Fruit fly (Drosophila melanogaster) whole organism, prepupa: Measurements from ENCODE around the gene RpS14a.

Experiments
- Blimp-1 ChIP-seq: fragments of 200-800 bp; sonication (Bioruptor generic); optimal IDR thresholded peaks from 3 replicates; lab custom pipeline; 2017; ENCODE audit warnings: missing biosample characterization, missing genetic modification characterization, mild to moderate bottlenecking, moderate library complexity, missing genetic modification reagents
- CG10631 ChIP-seq: fragments of 200-800 bp; sonication (Bioruptor generic); optimal IDR thresholded peaks from 2 replicates; lab custom pipeline; 2016; ENCODE audit warnings: missing biosample characterization, missing genetic modification characterization
- CG10669 ChIP-seq: fragments of 200-800 bp; sonication (Bioruptor generic); optimal IDR thresholded peaks from 3 replicates; lab custom pipeline; 2018; ENCODE audit warnings: missing biosample characterization, mild to moderate bottlenecking, missing genetic modification characterization, moderate library complexity
- CG11294 ChIP-seq: fragments of 200-800 bp; sonication (Bioruptor generic); IDR thresholded peaks from 2 replicates; pipeline ENCODE4 v1.3.6; 2022; ENCODE audit warnings: missing biosample characterization, missing genetic modification characterization
- CG11762 ChIP-seq: fragments of 200-800 bp; sonication (Bioruptor generic); optimal IDR thresholded peaks from 3 replicates; lab custom pipeline; 2016; ENCODE audit warnings: missing biosample characterization, missing genetic modification characterization; ENCODE audit not compliant: insufficient read depth
- CG11902 ChIP-seq: fragments of 200-800 bp; sonication (Bioruptor generic); optimal IDR thresholded peaks from 3 replicates; lab custom pipeline; 2016; ENCODE audit warnings: missing biosample characterization, missing genetic modification characterization
- CG15336 ChIP-seq: fragments of 200-800 bp; sonication (Bioruptor generic); IDR thresholded peaks from 2 replicates; pipeline ENCODE4 v1.3.6; 2022; ENCODE audit warnings: missing biosample characterization, missing genetic modification characterization
- CG3032 ChIP-seq: fragments of 200-800 bp; optimal IDR thresholded peaks from 2 replicates; lab custom pipeline; 2019; ENCODE audit warnings: missing biosample characterization, mild to moderate bottlenecking, missing genetic modification characterization, moderate library complexity
- CG32006 ChIP-seq: fragments of 200-800 bp; sonication (Bioruptor generic); optimal IDR thresholded peaks from 3 replicates; lab custom pipeline; 2017; ENCODE audit warnings: missing biosample characterization, mild to moderate bottlenecking, missing genetic modification characterization
- CG34406 ChIP-seq: fragments of 200-800 bp; sonication (Bioruptor generic); optimal IDR thresholded peaks from 3 replicates; lab custom pipeline; 2016; ENCODE audit warnings: missing biosample characterization, missing genetic modification characterization
- CG4318 ChIP-seq: fragments of 200-800 bp; sonication (Bioruptor generic); optimal IDR thresholded peaks from 3 replicates; lab custom pipeline; 2017; ENCODE audit warnings: missing biosample characterization, mild to moderate bottlenecking, missing genetic modification characterization
- CG6163 ChIP-seq: fragments of 200-800 bp; sonication (Bioruptor generic); IDR thresholded peaks from 3 replicates; pipeline ENCODE4 v1.3.6; 2022; ENCODE audit warnings: missing biosample characterization, missing genetic modification characterization
- CG6276 ChIP-seq: fragments of 200-800 bp; sonication (Bioruptor generic); optimal IDR thresholded peaks from 2 replicates; lab custom pipeline; 2017; ENCODE audit warnings: missing biosample characterization, mild to moderate bottlenecking, missing genetic modification characterization
- CG6792 ChIP-seq: fragments of 200-800 bp; sonication (Bioruptor generic); optimal IDR thresholded peaks from 3 replicates; lab custom pipeline; 2016; ENCODE audit warnings: missing biosample characterization, missing genetic modification characterization
- CG6808 ChIP-seq: fragments of 200-800 bp; sonication (Bioruptor generic); optimal IDR thresholded peaks from 3 replicates; lab custom pipeline; 2017; ENCODE audit warnings: missing biosample characterization, missing genetic modification characterization, mild to moderate bottlenecking, moderate library complexity, missing genetic modification reagents
- CG6854 ChIP-seq: fragments of 200-800 bp; sonication (Bioruptor generic); optimal IDR thresholded peaks from 2 replicates; lab custom pipeline; 2017; ENCODE audit warnings: missing biosample characterization, mild to moderate bottlenecking, missing genetic modification characterization
- CG8119 ChIP-seq: fragments of 200-800 bp; sonication (Bioruptor generic); IDR thresholded peaks from 3 replicates; pipeline ENCODE4 v1.3.6; 2022; ENCODE audit warnings: missing biosample characterization, missing genetic modification characterization
- CG8319 ChIP-seq: fragments of 200-800 bp; sonication (Bioruptor generic); optimal IDR thresholded peaks from 3 replicates; lab custom pipeline; 2016; ENCODE audit warnings: missing biosample characterization, missing genetic modification characterization
- CG8632 ChIP-seq: fragments of 200-800 bp; sonication (Bioruptor generic); optimal IDR thresholded peaks from 3 replicates; lab custom pipeline; 2016; ENCODE audit warnings: missing biosample characterization, missing genetic modification characterization
- CG9139 ChIP-seq: fragments of 200-800 bp; sonication (Bioruptor generic); optimal IDR thresholded peaks from 3 replicates; lab custom pipeline; 2017; ENCODE audit warnings: missing biosample characterization, mild to moderate bottlenecking, missing genetic modification characterization
- Eip75B ChIP-seq: fragments of 200-800 bp; sonication (Bioruptor generic); optimal IDR thresholded peaks from 3 replicates; lab custom pipeline; 2016; ENCODE audit warnings: missing biosample characterization, missing genetic modification characterization
- Eip78C ChIP-seq: fragments of 200-800 bp; sonication (Bioruptor generic); peaks from one replicate; lab custom pipeline; 2016; ENCODE audit warnings: missing biosample characterization, missing genetic modification characterization
- Eip93F ChIP-seq: fragments of 200-800 bp; sonication (Bioruptor generic); optimal IDR thresholded peaks from 2 replicates; lab custom pipeline; 2016; ENCODE audit warnings: missing biosample characterization, mild to moderate bottlenecking, missing genetic modification characterization
- Ets21C ChIP-seq: fragments of 200-800 bp; sonication (Bioruptor generic); optimal IDR thresholded peaks from 3 replicates; lab custom pipeline; 2016; ENCODE audit warnings: missing biosample characterization, missing genetic modification characterization
- Ets96B ChIP-seq: fragments of 200-800 bp; optimal IDR thresholded peaks from 2 replicates; lab custom pipeline; 2019; ENCODE audit warnings: missing biosample characterization, mild to moderate bottlenecking, missing genetic modification characterization, moderate library complexity
- Hr38 ChIP-seq: sonication (Bioruptor generic); optimal IDR thresholded peaks from 2 replicates; lab custom pipeline; 2016; ENCODE audit warnings: missing biosample characterization, missing genetic modification characterization
- Hr39 ChIP-seq: fragments of 200-800 bp; sonication (Bioruptor generic); optimal IDR thresholded peaks from 2 replicates; lab custom pipeline; 2016; ENCODE audit warnings: missing biosample characterization, missing genetic modification characterization
- Hr4 ChIP-seq: fragments of 200-800 bp; sonication (Bioruptor generic); optimal IDR thresholded peaks from 3 replicates; lab custom pipeline; 2016; ENCODE audit warnings: missing biosample characterization, missing genetic modification characterization
- Met ChIP-seq: fragments of 200-800 bp; sonication (Bioruptor generic); optimal IDR thresholded peaks from 3 replicates; lab custom pipeline; 2016; ENCODE audit warnings: missing biosample characterization, missing genetic modification characterization
- OdsH ChIP-seq: fragments of 200-800 bp; sonication (Bioruptor generic); optimal IDR thresholded peaks from 3 replicates; lab custom pipeline; 2016; ENCODE audit warnings: missing biosample characterization, missing genetic modification characterization
- Sox102F ChIP-seq: fragments of 200-800 bp; sonication (Bioruptor generic); optimal IDR thresholded peaks from 2 replicates; lab custom pipeline; 2016; ENCODE audit warnings: missing biosample characterization, mild to moderate bottlenecking, missing genetic modification characterization
- Sox14 ChIP-seq: fragments of 200-800 bp; sonication (Bioruptor generic); optimal IDR thresholded peaks from 3 replicates; lab custom pipeline; 2016; ENCODE audit warnings: missing biosample characterization, missing genetic modification characterization
- Sox15 ChIP-seq: fragments of 200-800 bp; sonication (Bioruptor generic); optimal IDR thresholded peaks from 3 replicates; lab custom pipeline; 2016; ENCODE audit warnings: missing biosample characterization, missing genetic modification characterization
- achi ChIP-seq: fragments of 200-800 bp; sonication (Bioruptor generic); optimal IDR thresholded peaks from 3 replicates; lab custom pipeline; 2016; ENCODE audit warnings: missing biosample characterization, missing genetic modification characterization
- acj6 ChIP-seq: fragments of 200-800 bp; sonication (Bioruptor generic); optimal IDR thresholded peaks from 3 replicates; lab custom pipeline; 2016; ENCODE audit warnings: missing biosample characterization, missing genetic modification characterization
- dac ChIP-seq: fragments of 200-800 bp; sonication (Bioruptor generic); optimal IDR thresholded peaks from 2 replicates; lab custom pipeline; 2017; ENCODE audit warnings: missing biosample characterization, mild to moderate bottlenecking, missing genetic modification characterization
- dsx ChIP-seq: fragments of 200-800 bp; optimal IDR thresholded peaks from 3 replicates; lab custom pipeline; 2019; ENCODE audit warnings: missing biosample characterization, mild to moderate bottlenecking, missing genetic modification characterization, moderate library complexity; ENCODE audit not compliant: poor library complexity, severe bottlenecking
- eg ChIP-seq: fragments of 200-800 bp; sonication (Bioruptor generic); IDR thresholded peaks from 3 replicates; pipeline ENCODE4 v1.3.6; 2022; ENCODE audit warnings: missing biosample characterization, missing genetic modification characterization
- esn ChIP-seq: fragments of 200-800 bp; sonication (Bioruptor generic); optimal IDR thresholded peaks from 2 replicates; lab custom pipeline; 2016; ENCODE audit warnings: missing biosample characterization, mild to moderate bottlenecking, missing genetic modification characterization, moderate library complexity
- fd85E ChIP-seq: fragments of 200-800 bp; sonication (Bioruptor generic); optimal IDR thresholded peaks from 3 replicates; lab custom pipeline; 2016; ENCODE audit warnings: missing biosample characterization, missing genetic modification characterization
- fkh ChIP-seq: fragments of 200-800 bp; sonication (Bioruptor generic); optimal IDR thresholded peaks from 3 replicates; lab custom pipeline; 2017; ENCODE audit warnings: missing biosample characterization, mild to moderate bottlenecking, missing genetic modification characterization, moderate library complexity
- lz ChIP-seq: fragments of 200-800 bp; sonication (Bioruptor generic); optimal IDR thresholded peaks from 3 replicates; lab custom pipeline; 2016; ENCODE audit warnings: missing biosample characterization, missing genetic modification characterization
- net ChIP-seq: fragments of 200-800 bp; sonication (Bioruptor generic); optimal IDR thresholded peaks from 3 replicates; lab custom pipeline; 2016; ENCODE audit warnings: missing biosample characterization, missing genetic modification characterization
- pdm3 ChIP-seq: fragments of 200-800 bp; sonication (Bioruptor generic); optimal IDR thresholded peaks from 3 replicates; lab custom pipeline; 2016; ENCODE audit warnings: missing biosample characterization, missing genetic modification characterization
- salr ChIP-seq, 2 experiments: fragments of 200-800 bp; sonication (Bioruptor generic); optimal IDR thresholded peaks; 3 replicates each; lab custom pipeline; 2016 to 2018; ENCODE audit warnings: missing biosample characterization in 2 of 2, missing genetic modification characterization in 2 of 2, mild to moderate bottlenecking in 1 of 2
- spab ChIP-seq: fragments of 200-800 bp; sonication (Bioruptor generic); optimal IDR thresholded peaks from 2 replicates; lab custom pipeline; 2017; ENCODE audit warnings: missing biosample characterization, mild to moderate bottlenecking, missing genetic modification characterization, missing genetic modification reagents
- ss ChIP-seq, 2 experiments: fragments of 200-800 bp; sonication (Bioruptor generic); optimal IDR thresholded peaks; 2 replicates in 1 of 2; 3 replicates in 1 of 2; lab custom pipeline; 2017 to 2018; ENCODE audit warnings: mild to moderate bottlenecking in 2 of 2, missing biosample characterization in 2 of 2, missing genetic modification characterization in 2 of 2, moderate library complexity in 1 of 2
- svp ChIP-seq: fragments of 200-800 bp; sonication (Bioruptor generic); peaks from one replicate; lab custom pipeline; 2016; ENCODE audit warnings: missing biosample characterization, missing genetic modification characterization
- topi ChIP-seq: fragments of 200-800 bp; sonication (Bioruptor generic); optimal IDR thresholded peaks from 3 replicates; lab custom pipeline; 2016; ENCODE audit warnings: missing biosample characterization, missing genetic modification characterization
- vri ChIP-seq: fragments of 200-800 bp; sonication (Bioruptor generic); optimal IDR thresholded peaks from 3 replicates; lab custom pipeline; 2016; ENCODE audit warnings: missing biosample characterization, mild to moderate bottlenecking, missing genetic modification characterization

RpS14a gene

dm6 chrX:7937588-7938481 lies 4.3 kb downstream of the RpS14a start:
- TF ChIP-seq CG34406 (GFP tag; lab: Kevin White, UChicago) (peak; percentile 78), CG15336 (GFP tag; lab: Robert Waterston, UW) (peak; percentile 85), pdm3 (GFP tag; lab: Kevin White, UChicago) (peak; percentile 86), dsx (peak; percentile 56), Eip93F (GFP tag; lab: Kevin White, UChicago) (no peak), CG8119 (GFP tag; lab: Robert Waterston, UW) (peak; percentile 87), Eip75B (GFP tag; lab: Kevin White, UChicago) (peak; percentile 84), CG4318 (GFP tag; lab: Kevin White, UChicago) (peak; percentile 92), spab (GFP tag; lab: Kevin White, UChicago) (peak; percentile 72), CG6792 (GFP tag; lab: Kevin White, UChicago) (peak; percentile 87), CG9139 (no peak), fkh (GFP tag; lab: Kevin White, UChicago) (no peak), eg (peak; percentile 81), achi (GFP tag; lab: Kevin White, UChicago) (peak; percentile 83), Sox102F (GFP tag; lab: Kevin White, UChicago) (peak; percentile 81), CG6163 (peak; percentile 75), CG6854 (peak; percentile 26), OdsH (peak; percentile 80), topi (peak; percentile 91), CG3032 (tag; lab: Kevin White, UChicago) (peak; percentile 70), CG11294 (GFP tag; lab: Robert Waterston, UW) (peak; percentile 81), acj6 (GFP tag; lab: Kevin White, UChicago) (peak; percentile 78), Blimp-1 (peak; percentile 61), CG6276 (GFP tag; lab: Kevin White, UChicago) (peak; percentile 89), Met (GFP tag; lab: Kevin White, UChicago) (peak; percentile 89), CG11902 (GFP tag; lab: Kevin White, UChicago) (peak; percentile 64), lz (peak; percentile 91), Ets21C (GFP tag; lab: Kevin White, UChicago) (peak; percentile 83), CG8632 (peak; percentile 80), esn (GFP tag; lab: Kevin White, UChicago) (peak; percentile 90), Sox14 (GFP tag; lab: Kevin White, UChicago) (peak; percentile 88), CG10631 (GFP tag; lab: Kevin White, UChicago) (peak; percentile 85), CG8319 (GFP tag; lab: Kevin White, UChicago) (peak; percentile 62), Ets96B (tag; lab: Kevin White, UChicago) (peak; percentile 62), vri (GFP tag; lab: Kevin White, UChicago) (peak; percentile 39), CG6808 (GFP tag; lab: Kevin White, UChicago) (peak; percentile 78), Eip78C (GFP tag; lab: Kevin White, UChicago) (peak; percentile 93), CG32006 (GFP tag; lab: Kevin White, UChicago) (peak; percentile 96), svp (GFP tag; lab: Kevin White, UChicago) (peak; percentile 95), Hr4 (GFP tag; lab: Kevin White, UChicago) (peak; percentile 88), ss (GFP tag; optimal IDR thresholded peaks at IDR 0.05; lab: Kevin White, UChicago) (peak; percentile 64 to 75), salr (GFP tag; optimal IDR thresholded peaks at IDR 0.05; lab: Kevin White, UChicago) (peak; percentile 22 to 83), net (GFP tag; lab: Kevin White, UChicago) (peak; percentile 81), Sox15 (peak; percentile 80), Hr38 (GFP tag; lab: Kevin White, UChicago) (peak; percentile 2), CG11762 (peak; percentile 78), CG10669 (GFP tag; lab: Kevin White, UChicago) (peak; percentile 79), dac (peak; percentile 87), fd85E (GFP tag; lab: Kevin White, UChicago) (peak; percentile 42), Hr39 (GFP tag; lab: Kevin White, UChicago) (peak; percentile 91)
